Worm (Caenorhabditis elegans): ENCODE measurements around the gene cgt-3.
A peak's percentile ranks its signal among the peaks of the same experiment; 100 is the strongest.

cgt-3 gene

ce11 chrII:5917010-5917472 is 5.9 kb downstream of the cgt-3 start, which contains the start of gene frh-1:
TSS of gene frh-1 (plus strand) at chrII:5917422.
- no peak for TF ChIP-seq sem-2 (GFP tag; optimal IDR thresholded peaks at IDR 0.05)
- no peak for TF ChIP-seq ham-2 (GFP tag; optimal IDR thresholded peaks at IDR 0.05)

ce11 chrII:5918149-5918697 is 7.1 kb downstream of the cgt-3 start, which contains the start of gene ptp-2:
TSS of gene ptp-2 (plus strand) at chrII:5918647.
- TF ChIP-seq nhr-2 (tag; optimal IDR thresholded peaks at IDR 0.05): no peak
- TF ChIP-seq pha-4 (tag; optimal IDR thresholded peaks at IDR 0.05): no peak
- TF ChIP-seq lsy-2 (tag; optimal IDR thresholded peaks at IDR 0.05): no peak
- TF ChIP-seq nhr-237 (tag; optimal IDR thresholded peaks at IDR 0.05): peak; percentile 13
- no peak for TF ChIP-seq ham-2 (GFP tag; optimal IDR thresholded peaks at IDR 0.05)
- no peak for TF ChIP-seq nhr-12 (tag; optimal IDR thresholded peaks at IDR 0.05)
- peak; percentile 91 for TF ChIP-seq ces-1 (GFP tag; optimal IDR thresholded peaks at IDR 0.05)
- TF ChIP-seq unc-62 (GFP tag; optimal IDR thresholded peaks at IDR 0.05): no peak
- TF ChIP-seq blmp-1 (tag; optimal IDR thresholded peaks at IDR 0.05): no peak
- TF ChIP-seq snpc-4 (tag; optimal IDR thresholded peaks at IDR 0.05): no peak
- no peak for TF ChIP-seq unc-39 (tag; optimal IDR thresholded peaks at IDR 0.05)
- TF ChIP-seq mep-1 (tag; optimal IDR thresholded peaks at IDR 0.05): no peak

ce11 chrII:5921620-5922019 is 10.5 kb downstream of the cgt-3 start, which contains the start of gene vrk-1:
TSS of gene vrk-1 (plus strand) at chrII:5921967.
- TF ChIP-seq mls-2 (tag; optimal IDR thresholded peaks at IDR 0.05) (no peak), drap-1 (GFP tag; optimal IDR thresholded peaks at IDR 0.05) (no peak), ham-2 (GFP tag; optimal IDR thresholded peaks at IDR 0.05) (no peak)

- TF ChIP-seq ham-2 (GFP tag; optimal IDR thresholded peaks at IDR 0.05) (no peak), nhr-12 (tag; optimal IDR thresholded peaks at IDR 0.05) (no peak), M03D4.4 (tag; optimal IDR thresholded peaks at IDR 0.05) (no peak), nhr-28 (tag; optimal IDR thresholded peaks at IDR 0.05) (no peak), sem-2 (GFP tag; optimal IDR thresholded peaks at IDR 0.05) (no peak)
Observed at ce11 chrII:5928502-5928901, 17.4 kb downstream of the cgt-3 start, which contains the start of gene egl-44. TSS of gene egl-44 (plus strand) at chrII:5928802.

- TF ChIP-seq drap-1 (GFP tag; optimal IDR thresholded peaks at IDR 0.05) (no peak), nhr-2 (tag; optimal IDR thresholded peaks at IDR 0.05) (no peak), ceh-43 (GFP tag; optimal IDR thresholded peaks at IDR 0.05) (no peak)
Observed at ce11 chrII:5930095-5930653, 19.1 kb downstream of the cgt-3 start.

ce11 chrII:5931109-5931508 is 20.0 kb downstream of the cgt-3 start:
- no peak for TF ChIP-seq nhr-12 (tag; optimal IDR thresholded peaks at IDR 0.05)
- peak; percentile 27 for TF ChIP-seq nhr-237 (tag; optimal IDR thresholded peaks at IDR 0.05)

- TF ChIP-seq cnd-1 (tag; optimal IDR thresholded peaks at IDR 0.05) (no peak), unc-62 (GFP tag; optimal IDR thresholded peaks at IDR 0.05) (peak; percentile 97), zip-8 (tag; optimal IDR thresholded peaks at IDR 0.05) (peak; percentile 79)
Observed at ce11 chrII:5931904-5932764, 21.0 kb downstream of the cgt-3 start.

DNA sequence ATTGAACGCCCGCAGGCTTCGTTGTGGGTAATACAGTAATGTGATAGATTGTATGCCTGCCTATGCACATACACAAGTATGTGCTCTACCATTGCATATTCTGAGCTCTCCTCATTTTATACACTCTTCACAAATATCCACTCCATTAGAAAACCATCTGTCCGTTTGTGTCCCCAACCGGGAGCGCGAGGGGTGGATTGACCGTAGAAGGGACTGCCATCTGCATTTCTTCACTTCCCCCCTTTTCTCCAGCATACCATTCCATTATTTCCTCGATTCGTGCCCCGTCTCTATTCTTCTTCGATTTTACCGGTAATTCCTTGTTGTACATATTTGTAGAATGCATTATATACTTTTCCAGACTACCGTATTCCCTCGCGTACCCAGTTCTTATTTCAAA is 22.0 kb downstream of the cgt-3 start:
- TF ChIP-seq mab-5 (tag; optimal IDR thresholded peaks at IDR 0.05): no peak
- peak; percentile 27 for TF ChIP-seq mls-2 (tag; optimal IDR thresholded peaks at IDR 0.05)
- TF ChIP-seq lin-32 (GFP tag; optimal IDR thresholded peaks at IDR 0.05): peak; percentile 63
- peak; percentile 72 for TF ChIP-seq cnd-1 (tag; optimal IDR thresholded peaks at IDR 0.05)
- peak; percentile 94 for TF ChIP-seq nhr-2 (tag; optimal IDR thresholded peaks at IDR 0.05)
- no peak for TF ChIP-seq ztf-11 (tag; optimal IDR thresholded peaks at IDR 0.05)
- peak; percentile 24 for TF ChIP-seq sptf-1 (tag; optimal IDR thresholded peaks at IDR 0.05)

Measured in whole organism, mixed stage, embryonic.